Worm (Caenorhabditis elegans): ENCODE results near the gene F56A8.9.

DNA sequence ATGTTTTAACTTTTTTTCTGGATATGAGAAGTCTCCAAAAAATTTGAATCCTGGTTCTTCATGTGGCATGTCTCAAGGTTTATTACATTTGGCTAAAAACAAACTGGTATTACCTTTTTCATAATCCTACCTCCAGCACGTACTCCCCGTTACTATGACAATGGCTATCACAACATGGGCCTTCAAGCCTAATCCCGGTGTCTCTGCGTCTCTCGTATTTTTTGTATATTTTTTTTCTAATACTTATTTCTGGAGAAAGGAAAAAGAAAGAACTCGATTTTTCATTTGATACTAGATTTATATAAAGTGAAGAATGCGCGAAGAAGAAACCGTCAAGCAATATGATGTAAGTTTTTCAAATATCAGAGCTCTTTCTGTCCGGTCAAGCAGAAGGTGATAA, 8.2 kb upstream of the F56A8.9 start, which contains the start of gene anoh-1:
- TF ChIP-seq lag-1 (GFP tag; IDR thresholded peaks at IDR 0.05) (no peak), F22D6.2 (tag; optimal IDR thresholded peaks at IDR 0.05) (no peak), snpc-4 (GFP tag; optimal IDR thresholded peaks at IDR 0.05) (no peak), snpc-4 (tag; optimal IDR thresholded peaks at IDR 0.05) (no peak), ztf-18 (tag; optimal IDR thresholded peaks at IDR 0.05) (no peak), C06A6.2 (GFP tag; conservative IDR thresholded peaks at IDR 0.05) (no peak), dpff-1 (tag; optimal IDR thresholded peaks at IDR 0.05) (no peak), nhr-179 (tag; optimal IDR thresholded peaks at IDR 0.05) (no peak), hmg-1.2 (GFP tag; IDR thresholded peaks at IDR 0.05) (no peak), B0336.3 (GFP tag; IDR thresholded peaks at IDR 0.05) (no peak), nhr-27 (tag; optimal IDR thresholded peaks at IDR 0.05) (no peak), ama-1 (optimal IDR thresholded peaks at IDR 0.05) (no peak), ama-1 (GFP tag; optimal IDR thresholded peaks at IDR 0.05) (no peak), zfh-2 (GFP tag; conservative IDR thresholded peaks at IDR 0.05) (no peak), F23B12.7 (tag; optimal IDR thresholded peaks at IDR 0.05; ENCODE audit: insufficient read depth) (no peak)

All from whole organism, young adult.